Worm (Caenorhabditis elegans): ENCODE measurements around the gene F58E2.5.

DNA sequence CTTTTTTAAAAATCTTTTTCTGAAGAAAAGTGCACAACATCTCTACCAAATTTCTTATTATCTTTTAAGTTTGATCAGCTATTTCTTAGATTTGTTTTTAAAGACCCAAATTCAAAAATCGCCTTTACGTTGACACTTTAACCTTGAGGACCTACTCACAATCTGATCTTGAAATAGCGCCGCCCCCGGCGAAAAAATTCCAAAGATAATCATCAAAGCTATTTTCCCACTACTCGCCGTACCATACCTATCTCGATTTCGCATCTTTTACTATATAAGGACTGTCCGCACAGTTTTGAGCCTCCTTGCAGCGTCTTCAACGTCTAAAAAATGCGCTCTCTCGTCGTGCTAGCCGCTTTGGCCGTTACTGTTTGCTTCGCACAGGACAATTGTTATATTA, 3.9 kb upstream of the F58E2.5 start, which contains the start of gene grd-10:
- no peak for TF ChIP-seq ama-1 (optimal IDR thresholded peaks at IDR 0.05)
- no peak for TF ChIP-seq ama-1 (GFP tag; optimal IDR thresholded peaks at IDR 0.05)
- TF ChIP-seq sea-2 (GFP tag; IDR thresholded peaks at IDR 0.05), result no peak
- TF ChIP-seq madf-3 (GFP tag; IDR thresholded peaks at IDR 0.05), result no peak
- no peak for TF ChIP-seq zim-3 (tag; optimal IDR thresholded peaks at IDR 0.05)
- TF ChIP-seq lir-1 (GFP tag; conservative IDR thresholded peaks at IDR 0.05), result no peak
- TF ChIP-seq lsy-27 (tag; optimal IDR thresholded peaks at IDR 0.05; ENCODE audit: borderline replicate concordance, insufficient read depth), result no peak
- TF ChIP-seq snpc-1.3 (tag; optimal IDR thresholded peaks at IDR 0.05; ENCODE audit: insufficient read depth), result no peak
